Worm (Caenorhabditis elegans) whole organism, L1 larva: ENCODE measurements around the gene nhr-203.
A peak's percentile ranks its signal among the peaks of the same experiment; 100 is the strongest.

Experiments used
- C04F5.9 ChIP-seq: sonication (generic microtip); optimal IDR thresholded peaks from 2 replicates; lab custom pipeline; 2016; ENCODE audit warnings: missing genetic modification characterization, missing compliant biosample characterization
- C16A3.4 ChIP-seq: fragments of 150-350 bp; optimal IDR thresholded peaks from 2 replicates; lab custom pipeline; 2014; ENCODE audit warnings: missing biosample characterization, missing genetic modification characterization
- C34B4.2 ChIP-seq: sonication (generic microtip); optimal IDR thresholded peaks from 2 replicates; lab custom pipeline; 2017; ENCODE audit warnings: mild to moderate bottlenecking, missing genetic modification characterization, missing compliant biosample characterization
- Y116A8C.19 ChIP-seq: sonication (generic microtip); optimal IDR thresholded peaks from 2 replicates; lab custom pipeline; 2016; ENCODE audit warnings: missing compliant biosample characterization, missing genetic modification characterization, borderline replicate concordance
- ama-1 ChIP-seq: fragments of 150-350 bp; optimal IDR thresholded peaks from 2 replicates; lab custom pipeline; 2014
- ceh-8 ChIP-seq: fragments of 200-800 bp; sonication (Bioruptor generic); optimal IDR thresholded peaks from 2 replicates; lab custom pipeline; 2018; ENCODE audit warnings: mild to moderate bottlenecking, missing genetic modification characterization, moderate library complexity, missing compliant biosample characterization
- ceh-90 ChIP-seq: sonication (generic microtip); optimal IDR thresholded peaks from 2 replicates; lab custom pipeline; 2016; ENCODE audit warnings: missing genetic modification characterization, missing compliant biosample characterization
- egl-27 ChIP-seq, 2 experiments: fragments of 150-350 bp in 1 of 2; sonication (generic microtip); optimal IDR thresholded peaks; 3 replicates each; lab custom pipeline; 2017 to 2018; ENCODE audit warnings: missing biosample characterization in 2 of 2, missing genetic modification characterization in 2 of 2, missing genetic modification reagents in 2 of 2
- elt-2 ChIP-seq: sonication (generic microtip); optimal IDR thresholded peaks from 2 replicates; lab custom pipeline; 2016; ENCODE audit warnings: missing genetic modification characterization, mild to moderate bottlenecking, inconsistent platforms, missing compliant biosample characterization, missing genetic modification reagents
- fkh-10 ChIP-seq: sonication (generic microtip); optimal IDR thresholded peaks from 2 replicates; lab custom pipeline; 2017; ENCODE audit warnings: missing biosample characterization, missing genetic modification reagents, missing genetic modification characterization
- fkh-8 ChIP-seq: sonication (generic microtip); optimal IDR thresholded peaks from 2 replicates; lab custom pipeline; 2016; ENCODE audit warnings: mild to moderate bottlenecking, missing genetic modification characterization, missing compliant biosample characterization
- fos-1 ChIP-seq: fragments of 150-350 bp; optimal IDR thresholded peaks from 2 replicates; lab custom pipeline; 2014; ENCODE audit warnings: missing biosample characterization, missing genetic modification characterization
- hlh-17 ChIP-seq: fragments of 200-800 bp; sonication (Bioruptor generic); optimal IDR thresholded peaks from 2 replicates; lab custom pipeline; 2018; ENCODE audit warnings: missing genetic modification characterization, mild to moderate bottlenecking, missing compliant biosample characterization, moderate library complexity, borderline replicate concordance
- irx-1 ChIP-seq: sonication (generic microtip); optimal IDR thresholded peaks from 2 replicates; lab custom pipeline; 2016; ENCODE audit warnings: missing genetic modification characterization, missing compliant biosample characterization
- lin-13 ChIP-seq: fragments of 150-350 bp; optimal IDR thresholded peaks from 2 replicates; lab custom pipeline; 2014; ENCODE audit warnings: missing biosample characterization, missing genetic modification reagents, missing genetic modification characterization
- lin-14 ChIP-seq: fragments of 200-800 bp; sonication (Bioruptor generic); optimal IDR thresholded peaks from 2 replicates; lab custom pipeline; 2018; ENCODE audit warnings: mild to moderate bottlenecking, missing genetic modification characterization, moderate library complexity, missing compliant biosample characterization
- lin-15B ChIP-seq: fragments of 150-350 bp; sonication (generic microtip); optimal IDR thresholded peaks from 3 replicates; lab custom pipeline; 2014; ENCODE audit warnings: missing biosample characterization, missing genetic modification characterization
- lin-35 ChIP-seq, 2 experiments: fragments of 150-350 bp; optimal IDR thresholded peaks; 2 replicates each; lab custom pipeline; 2014; ENCODE audit warnings: missing biosample characterization in 2 of 2, missing genetic modification characterization in 2 of 2, missing genetic modification reagents in 2 of 2
- mab-9 ChIP-seq: fragments of 200-800 bp; sonication (Bioruptor generic); IDR thresholded peaks from 2 replicates; pipeline ENCODE4 v1.3.6; 2022; ENCODE audit warnings: missing genetic modification reagents, missing genetic modification characterization, missing compliant biosample characterization
- mef-2 ChIP-seq: fragments of 150-350 bp; optimal IDR thresholded peaks from 2 replicates; lab custom pipeline; 2014; ENCODE audit warnings: missing biosample characterization, missing genetic modification characterization
- nhr-11 ChIP-seq: fragments of 150-350 bp; optimal IDR thresholded peaks from 2 replicates; lab custom pipeline; 2014; ENCODE audit warnings: missing biosample characterization, missing genetic modification characterization
- nhr-20 ChIP-seq: sonication (generic microtip); optimal IDR thresholded peaks from 2 replicates; lab custom pipeline; 2016; ENCODE audit warnings: mild to moderate bottlenecking, missing genetic modification characterization, missing compliant biosample characterization
- nhr-237 ChIP-seq: fragments of 150-350 bp; optimal IDR thresholded peaks from 2 replicates; lab custom pipeline; 2014; ENCODE audit warnings: missing biosample characterization, missing genetic modification characterization
- nhr-28 ChIP-seq: fragments of 150-350 bp; optimal IDR thresholded peaks from 2 replicates; lab custom pipeline; 2014; ENCODE audit warnings: missing biosample characterization, missing genetic modification characterization
- nhr-47 ChIP-seq: sonication (generic microtip); optimal IDR thresholded peaks from 2 replicates; lab custom pipeline; 2016; ENCODE audit warnings: mild to moderate bottlenecking, missing genetic modification characterization, moderate library complexity, missing compliant biosample characterization
- nhr-71 ChIP-seq: sonication (generic microtip); optimal IDR thresholded peaks from 2 replicates; lab custom pipeline; 2016; ENCODE audit warnings: mild to moderate bottlenecking, missing genetic modification characterization, moderate library complexity, missing compliant biosample characterization
- pag-3 ChIP-seq: sonication (generic microtip); optimal IDR thresholded peaks from 2 replicates; lab custom pipeline; 2017; ENCODE audit warnings: missing genetic modification characterization, mild to moderate bottlenecking, missing compliant biosample characterization, antibody characterized with exemption, borderline replicate concordance; ENCODE audit not compliant: insufficient read depth
- pax-3 ChIP-seq: fragments of 200-800 bp; sonication (Bioruptor generic); optimal IDR thresholded peaks from 2 replicates; lab custom pipeline; 2018; ENCODE audit warnings: mild to moderate bottlenecking, missing genetic modification characterization, moderate library complexity, missing compliant biosample characterization
- pqm-1 ChIP-seq: sonication (generic microtip); optimal IDR thresholded peaks from 3 replicates; lab custom pipeline; 2017; ENCODE audit warnings: missing biosample characterization, missing genetic modification characterization
- sptf-1 ChIP-seq: fragments of 150-350 bp; optimal IDR thresholded peaks from 2 replicates; lab custom pipeline; 2014; ENCODE audit warnings: missing biosample characterization, missing genetic modification characterization
- tbx-2 ChIP-seq: sonication (generic microtip); optimal IDR thresholded peaks from 2 replicates; lab custom pipeline; 2016; ENCODE audit warnings: missing genetic modification characterization, missing compliant biosample characterization
- tlp-1 ChIP-seq: fragments of 150-350 bp; optimal IDR thresholded peaks from 2 replicates; lab custom pipeline; 2014; ENCODE audit warnings: missing biosample characterization, missing genetic modification characterization
- unc-130 ChIP-seq: fragments of 150-350 bp; optimal IDR thresholded peaks from 2 replicates; lab custom pipeline; 2017; ENCODE audit warnings: missing biosample characterization, missing genetic modification characterization, inconsistent platforms
- unc-30 ChIP-seq: sonication (generic microtip); optimal IDR thresholded peaks from 2 replicates; lab custom pipeline; 2017; ENCODE audit warnings: missing biosample characterization, missing genetic modification characterization
- unc-62 ChIP-seq: fragments of 150-350 bp; optimal IDR thresholded peaks from 2 replicates; lab custom pipeline; 2014; ENCODE audit warnings: missing biosample characterization, missing genetic modification reagents, missing genetic modification characterization
- ztf-11 ChIP-seq, 2 experiments: sonication (generic microtip); optimal IDR thresholded peaks; 2 replicates each; lab custom pipeline; 2016 to 2017; ENCODE audit warnings: missing genetic modification characterization in 2 of 2, missing biosample characterization in 1 of 2, missing compliant biosample characterization in 1 of 2

Gene nhr-203

DNA sequence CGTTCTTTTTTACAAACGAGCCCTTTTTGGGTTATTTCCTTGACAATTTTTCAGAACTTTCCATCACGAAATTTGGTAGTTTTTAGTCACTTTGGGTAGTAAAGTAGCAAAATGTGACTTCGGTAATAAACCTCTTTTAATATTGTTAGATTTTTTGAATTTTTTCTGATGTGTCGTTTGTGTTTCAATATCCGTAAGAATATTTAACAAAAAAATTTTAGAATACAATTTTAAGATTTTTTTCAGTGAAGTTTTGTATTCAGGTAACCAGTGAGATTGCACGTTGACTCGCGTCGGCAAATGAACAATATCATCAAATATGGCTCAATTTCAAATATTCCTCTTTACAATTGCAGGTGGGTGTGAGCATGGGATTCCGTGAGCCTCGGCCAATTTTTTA is 13.0 kb downstream of the nhr-203 start, which contains the start of gene srt-31:
Gene srt-31 (plus strand): TSS at position 301 of the 400 bp plus-strand sequence.
- no peak for TF ChIP-seq fkh-8 (tag; lab: Kevin White, UChicago)
- no peak for TF ChIP-seq tbx-2 (tag; lab: Kevin White, UChicago)
- no peak for TF ChIP-seq ceh-90
- TF ChIP-seq lin-14 (GFP tag; lab: Kevin White, UChicago), result no peak
- no peak for TF ChIP-seq pqm-1
- no peak for TF ChIP-seq unc-130
- TF ChIP-seq nhr-11, result no peak
- TF ChIP-seq nhr-237 (tag; lab: Kevin White, UChicago), result no peak
- no peak for TF ChIP-seq mab-9
- TF ChIP-seq Y116A8C.19, result no peak
- TF ChIP-seq lin-35 (GFP tag; optimal IDR thresholded peaks at IDR 0.05; lab: Kevin White, UChicago), result no peak
- TF ChIP-seq ceh-8 (GFP tag; lab: Kevin White, UChicago), result no peak
- no peak for TF ChIP-seq unc-30 (tag; lab: Kevin White, UChicago)
- no peak for TF ChIP-seq egl-27 (tag; optimal IDR thresholded peaks at IDR 0.05; lab: Kevin White, UChicago)

DNA sequence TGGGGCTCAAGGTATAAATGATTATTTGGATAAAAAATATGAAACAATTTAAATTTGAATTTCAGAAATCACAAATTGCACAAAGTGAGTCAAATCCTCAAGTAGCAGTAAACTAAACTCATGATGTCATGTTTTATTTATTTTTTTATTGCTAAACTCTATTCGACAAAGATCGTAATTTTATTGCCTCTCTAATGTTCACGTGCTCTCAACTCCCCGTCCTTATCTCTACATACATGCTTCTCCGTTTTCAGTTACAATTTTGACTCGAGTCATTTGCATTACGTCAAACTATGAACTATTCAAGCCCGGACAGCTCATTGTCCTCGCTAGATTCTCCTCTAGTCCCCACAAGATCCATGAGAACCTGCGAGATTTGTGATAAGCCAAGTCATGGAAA is 14.9 kb downstream of the nhr-203 start, which contains the start of gene nhr-99:
Gene nhr-99 (plus strand): TSS at position 263 of the 400 bp plus-strand sequence.
- TF ChIP-seq lin-35 (GFP tag; optimal IDR thresholded peaks at IDR 0.05; lab: Kevin White, UChicago) (peak in 1 of 2 experiments; percentile 10), lin-15B (tag; lab: Kevin White, UChicago) (no peak), mef-2 (tag; lab: Kevin White, UChicago) (no peak), nhr-20 (tag; lab: Kevin White, UChicago) (peak; percentile 40), elt-2 (tag; lab: Kevin White, UChicago) (peak; percentile 62)

DNA sequence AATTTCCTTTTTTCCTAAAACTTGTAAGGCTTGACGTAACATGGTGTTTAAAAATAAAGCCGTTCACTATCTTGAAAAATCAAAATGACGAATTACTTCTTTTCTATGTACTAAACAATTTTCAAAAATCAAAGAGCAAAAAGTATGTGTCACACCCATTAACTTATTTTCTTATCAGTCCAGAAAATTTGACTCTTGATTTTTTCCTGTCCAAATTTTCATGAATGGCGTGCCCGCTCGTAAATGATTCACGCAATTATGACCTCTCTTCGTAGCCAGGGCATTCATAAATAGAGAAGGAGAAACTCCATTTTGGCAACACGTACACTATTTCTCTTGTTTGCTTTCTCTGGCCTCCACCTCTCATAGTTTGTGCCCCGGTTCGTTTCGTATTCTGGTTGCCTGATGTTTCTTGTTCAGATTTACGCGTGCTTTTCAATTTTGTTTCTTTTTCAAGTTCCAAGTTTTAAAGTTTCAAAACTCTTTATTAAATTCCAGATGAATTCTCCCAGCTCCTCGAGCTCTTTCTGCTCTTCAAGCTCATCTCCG is 18.1 kb downstream of the nhr-203 start, which contains the start of gene nhr-55:
Gene nhr-55 (plus strand): TSS at position 499 of the 549 bp plus-strand sequence.
- peak; percentile 14 for TF ChIP-seq elt-2 (tag; lab: Kevin White, UChicago)
- no peak for TF ChIP-seq hlh-17 (GFP tag; lab: Kevin White, UChicago)
- TF ChIP-seq Y116A8C.19, result no peak
- peak in 1 of 2 experiments; percentile 1 for TF ChIP-seq lin-35 (GFP tag; optimal IDR thresholded peaks at IDR 0.05; lab: Kevin White, UChicago)
- peak; percentile 5 for TF ChIP-seq fkh-8 (tag; lab: Kevin White, UChicago)
- TF ChIP-seq, all 84 proteins: peak for 3

DNA sequence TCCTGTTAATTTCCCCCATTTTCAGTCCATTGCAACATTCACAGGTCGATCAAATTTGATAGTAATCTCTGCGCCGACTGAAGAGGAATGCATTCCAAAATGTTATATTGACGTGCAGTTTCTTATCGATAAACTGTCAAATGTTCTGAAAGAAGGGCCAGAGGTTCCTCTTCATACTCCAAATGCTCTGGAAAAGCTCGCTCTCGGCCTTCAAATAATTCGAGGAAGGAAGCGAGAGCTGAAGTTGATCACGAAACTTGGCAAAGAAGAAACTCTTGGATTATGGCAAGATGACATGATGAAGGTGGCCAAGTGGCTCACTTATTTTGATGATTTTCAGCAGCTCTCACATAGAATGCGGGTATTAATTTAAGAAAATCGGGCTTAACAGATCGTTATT is 19.5 kb downstream of the nhr-203 start:
- TF ChIP-seq fos-1 (tag; lab: Kevin White, UChicago) (no peak), nhr-28 (tag; lab: Kevin White, UChicago) (no peak)

DNA sequence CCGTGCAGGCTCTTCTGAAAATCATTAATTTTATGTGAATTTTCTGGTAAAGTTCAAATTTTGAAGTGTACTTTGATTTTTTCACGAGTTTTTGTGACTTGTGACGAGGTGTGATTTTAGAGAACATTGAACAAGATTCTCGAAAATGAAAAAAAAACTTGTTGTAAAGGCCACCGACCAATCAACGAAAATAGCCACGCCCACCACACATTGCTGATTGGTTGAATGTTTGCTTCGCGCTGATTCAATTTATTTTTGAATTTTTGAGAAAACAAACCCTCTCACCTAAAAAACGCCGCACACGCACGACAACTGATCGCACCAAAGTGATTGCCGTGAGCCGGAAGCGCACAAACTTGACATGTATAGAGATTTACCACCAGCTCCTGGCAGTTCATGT is 23.3 kb downstream of the nhr-203 start:
- no peak for TF ChIP-seq elt-2 (tag; lab: Kevin White, UChicago)
- no peak for TF ChIP-seq nhr-47 (tag; lab: Kevin White, UChicago)
- no peak for TF ChIP-seq irx-1 (tag; lab: Kevin White, UChicago)
- TF ChIP-seq C34B4.2, result no peak
- no peak for TF ChIP-seq mef-2 (tag; lab: Kevin White, UChicago)
- no peak for TF ChIP-seq pqm-1
- no peak for TF ChIP-seq Y116A8C.19
- TF ChIP-seq C16A3.4, result no peak
- TF ChIP-seq nhr-20 (tag; lab: Kevin White, UChicago), result no peak
- TF ChIP-seq unc-62 (GFP tag; lab: Kevin White, UChicago), result no peak
- no peak for TF ChIP-seq sptf-1 (tag; lab: Kevin White, UChicago)
- no peak for TF ChIP-seq pag-3 (tag; lab: Kevin White, UChicago)
- no peak for TF ChIP-seq ztf-11 (tag; optimal IDR thresholded peaks at IDR 0.05; lab: Kevin White, UChicago)
- no peak for TF ChIP-seq lin-14 (GFP tag; lab: Kevin White, UChicago)
- TF ChIP-seq lin-35 (GFP tag; optimal IDR thresholded peaks at IDR 0.05; lab: Kevin White, UChicago), result no peak

DNA sequence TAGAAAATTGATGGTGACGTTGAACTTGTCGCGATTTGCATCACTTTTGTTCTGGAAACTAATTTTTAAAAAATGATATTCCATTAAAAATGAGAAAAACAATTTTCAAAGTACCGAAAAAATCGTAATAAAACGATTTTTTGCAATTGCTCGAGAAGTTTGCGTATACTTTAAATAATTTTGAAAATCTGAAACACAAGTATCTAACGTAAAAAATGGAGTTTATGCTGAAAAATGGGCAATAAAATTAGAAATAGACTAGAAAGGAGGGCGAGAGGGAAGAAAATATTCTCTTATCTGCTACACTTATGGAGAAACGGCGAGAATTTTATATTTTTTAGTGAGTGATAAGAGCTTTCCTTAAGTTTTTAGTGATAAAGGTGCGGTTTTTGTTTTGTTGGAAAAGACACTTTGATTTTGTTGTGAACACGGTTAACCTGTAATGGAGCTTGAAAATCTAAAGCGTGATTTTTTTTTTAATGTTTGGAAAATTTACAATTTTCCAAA is 23.7 kb downstream of the nhr-203 start, which contains the start of gene nhr-130:
Gene nhr-130 (minus strand): TSS at position 51 of the 507 bp plus-strand sequence.
- TF ChIP-seq fkh-8 (tag; lab: Kevin White, UChicago) (no peak), pax-3 (tag; lab: Kevin White, UChicago) (no peak), C04F5.9 (tag; lab: Kevin White, UChicago) (no peak), ama-1 (lab: Kevin White, UChicago) (no peak), mef-2 (tag; lab: Kevin White, UChicago) (no peak), lin-35 (GFP tag; optimal IDR thresholded peaks at IDR 0.05; lab: Kevin White, UChicago) (no peak), lin-13 (GFP tag; lab: Kevin White, UChicago) (no peak), egl-27 (tag; optimal IDR thresholded peaks at IDR 0.05; lab: Kevin White, UChicago) (no peak), tlp-1 (tag; lab: Kevin White, UChicago) (peak; percentile 28), fkh-10 (GFP tag; lab: Kevin White, UChicago) (no peak), elt-2 (tag; lab: Kevin White, UChicago) (peak; percentile 78), nhr-20 (tag; lab: Kevin White, UChicago) (peak; percentile 30), nhr-71 (no peak), lin-14 (GFP tag; lab: Kevin White, UChicago) (peak; percentile 12), C34B4.2 (no peak)
